Worm (Caenorhabditis elegans): ENCODE data around the gene Y51H7BR.7.

DNA sequence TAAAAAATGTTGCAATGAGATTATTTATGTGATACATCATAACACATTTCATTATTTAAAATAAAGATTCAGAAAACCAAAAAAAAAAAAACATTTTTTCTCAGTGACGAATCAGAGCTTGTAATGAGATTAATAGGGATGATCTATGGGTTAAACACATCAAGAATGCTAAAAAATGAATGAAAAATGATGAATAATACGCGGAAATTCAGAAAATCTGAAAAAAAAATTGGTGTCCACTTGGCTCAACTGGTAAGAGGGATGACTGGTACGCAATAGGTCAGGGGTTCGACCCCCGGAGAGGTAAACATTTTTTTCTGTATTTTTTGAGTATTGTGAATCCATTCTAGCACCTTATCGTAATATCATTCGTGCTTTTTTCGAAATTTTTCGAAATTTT, 46.9 kb downstream of the Y51H7BR.7 start:
- TF ChIP-seq mab-5 (tag; optimal IDR thresholded peaks at IDR 0.05) (no peak), nhr-76 (tag; optimal IDR thresholded peaks at IDR 0.05) (no peak)
